Fruit fly (Drosophila melanogaster) whole organism, pupa: ENCODE results near the gene Faa.
A peak's percentile ranks its signal among the peaks of the same experiment; 100 is the strongest.

Source experiments
- CG10348 ChIP-seq: fragments of 200-800 bp; sonication (Bioruptor generic); IDR thresholded peaks from 2 replicates; pipeline ENCODE4 v1.3.6; 2022; ENCODE audit warnings: missing biosample characterization, missing genetic modification characterization
- CG12605 ChIP-seq: fragments of 200-800 bp; sonication (Bioruptor generic); IDR thresholded peaks from 2 replicates; pipeline ENCODE4 v1.3.6; 2022; ENCODE audit warnings: missing biosample characterization, missing genetic modification characterization
- CG13204 ChIP-seq: fragments of 200-800 bp; sonication (Bioruptor generic); optimal IDR thresholded peaks from 2 replicates; lab custom pipeline; 2018; ENCODE audit warnings: missing biosample characterization, mild to moderate bottlenecking, missing genetic modification characterization, moderate library complexity
- CG14655 ChIP-seq: fragments of 200-800 bp; sonication (Bioruptor generic); optimal IDR thresholded peaks from 3 replicates; lab custom pipeline; 2017; ENCODE audit warnings: mild to moderate bottlenecking, missing biosample characterization, missing genetic modification reagents, missing genetic modification characterization
- CG15710 ChIP-seq: fragments of 200-800 bp; sonication (Bioruptor generic); optimal IDR thresholded peaks from 2 replicates; lab custom pipeline; 2018; ENCODE audit warnings: missing biosample characterization, mild to moderate bottlenecking, missing genetic modification characterization, moderate library complexity
- CG17806 ChIP-seq: fragments of 200-800 bp; sonication (Bioruptor generic); optimal IDR thresholded peaks from 2 replicates; lab custom pipeline; 2018; ENCODE audit warnings: missing biosample characterization, mild to moderate bottlenecking, missing genetic modification characterization, moderate library complexity
- CG32121 ChIP-seq: fragments of 200-800 bp; sonication (Bioruptor generic); IDR thresholded peaks from 2 replicates; pipeline ENCODE4 v1.3.6; 2022; ENCODE audit warnings: missing biosample characterization, missing genetic modification characterization
- CG34367 ChIP-seq: fragments of 200-800 bp; sonication (Bioruptor generic); optimal IDR thresholded peaks from 2 replicates; lab custom pipeline; 2018; ENCODE audit warnings: missing biosample characterization, mild to moderate bottlenecking, missing genetic modification characterization
- CG4496 ChIP-seq: fragments of 200-800 bp; sonication (Bioruptor generic); IDR thresholded peaks from 3 replicates; pipeline ENCODE4 v1.3.6; 2022; ENCODE audit warnings: missing biosample characterization, missing genetic modification characterization
- CG8159 ChIP-seq: fragments of 200-800 bp; sonication (Bioruptor generic); optimal IDR thresholded peaks from 3 replicates; lab custom pipeline; 2018; ENCODE audit warnings: missing biosample characterization, mild to moderate bottlenecking, missing genetic modification characterization, moderate library complexity
- CG8301 ChIP-seq: fragments of 200-800 bp; sonication (Bioruptor generic); optimal IDR thresholded peaks from 2 replicates; lab custom pipeline; 2018; ENCODE audit warnings: missing biosample characterization, mild to moderate bottlenecking, missing genetic modification characterization
- CG9948 ChIP-seq: fragments of 200-800 bp; sonication (Bioruptor generic); optimal IDR thresholded peaks from 2 replicates; lab custom pipeline; 2018; ENCODE audit warnings: missing biosample characterization, mild to moderate bottlenecking, missing genetic modification characterization, moderate library complexity
- D1 ChIP-seq: fragments of 200-800 bp; sonication (Bioruptor generic); optimal IDR thresholded peaks from 2 replicates; lab custom pipeline; 2018; ENCODE audit warnings: missing biosample characterization, mild to moderate bottlenecking, missing genetic modification characterization, moderate library complexity
- EcR ChIP-seq: fragments of 200-800 bp; sonication (Bioruptor generic); optimal IDR thresholded peaks from 3 replicates; lab custom pipeline; 2019; ENCODE audit warnings: missing biosample characterization, missing genetic modification characterization, mild to moderate bottlenecking, moderate library complexity, missing genetic modification reagents
- Ets98B ChIP-seq: fragments of 200-800 bp; sonication (Bioruptor generic); IDR thresholded peaks from 2 replicates; pipeline ENCODE4 v1.3.6; 2022; ENCODE audit warnings: missing biosample characterization, missing genetic modification characterization
- Pif1A ChIP-seq: fragments of 200-800 bp; sonication (Bioruptor generic); optimal IDR thresholded peaks from 3 replicates; lab custom pipeline; 2016; ENCODE audit warnings: missing biosample characterization, missing genetic modification characterization
- Pif1B ChIP-seq: fragments of 200-800 bp; sonication (Bioruptor generic); optimal IDR thresholded peaks from 3 replicates; lab custom pipeline; 2016; ENCODE audit warnings: missing biosample characterization, missing genetic modification characterization
- Snoo ChIP-seq: fragments of 200-800 bp; sonication (Bioruptor generic); optimal IDR thresholded peaks from 3 replicates; lab custom pipeline; 2017; ENCODE audit warnings: missing biosample characterization, mild to moderate bottlenecking, missing genetic modification characterization, inconsistent platforms
- fd96Ca ChIP-seq: fragments of 200-800 bp; sonication (Bioruptor generic); IDR thresholded peaks from 3 replicates; pipeline ENCODE4 v1.3.6; 2022; ENCODE audit warnings: missing biosample characterization, missing genetic modification characterization
- gl ChIP-seq: fragments of 200-800 bp; sonication (Bioruptor generic); optimal IDR thresholded peaks from 2 replicates; lab custom pipeline; 2018; ENCODE audit warnings: missing biosample characterization, mild to moderate bottlenecking, missing genetic modification characterization
- rn ChIP-seq: fragments of 200-800 bp; sonication (Bioruptor generic); IDR thresholded peaks from 2 replicates; pipeline ENCODE4 v1.3.6; 2022; ENCODE audit warnings: missing biosample characterization, missing genetic modification characterization

The Faa gene

dm6 chr3L:4070996-4071379 lies 2.8 kb downstream of the Faa start:
- TF ChIP-seq Snoo (tag; lab: Kevin White, UChicago) (no peak), gl (tag; lab: Kevin White, UChicago) (peak; percentile 91), CG9948 (tag; lab: Kevin White, UChicago) (peak; percentile 91), CG4496 (GFP tag; lab: Robert Waterston, UW) (peak; percentile 97), CG8301 (peak; percentile 89), Ets98B (peak; percentile 94), rn (peak; percentile 92), CG12605 (GFP tag; lab: Robert Waterston, UW) (peak; percentile 92), CG8159 (tag; lab: Kevin White, UChicago) (peak; percentile 91), CG10348 (peak; percentile 77), Pif1B (GFP tag; lab: Kevin White, UChicago) (peak; percentile 77), CG15710 (tag; lab: Kevin White, UChicago) (peak; percentile 84), CG17806 (tag; lab: Kevin White, UChicago) (peak; percentile 97), EcR (GFP tag; lab: Kevin White, UChicago) (no peak), CG34367 (tag; lab: Kevin White, UChicago) (peak; percentile 94), CG32121 (peak; percentile 85), CG13204 (GFP tag; lab: Kevin White, UChicago) (no peak), D1 (tag; lab: Kevin White, UChicago) (peak; percentile 34), fd96Ca (GFP tag; lab: Robert Waterston, UW) (peak; percentile 92), CG14655 (GFP tag; lab: Kevin White, UChicago) (peak; percentile 83), Pif1A (GFP tag; lab: Kevin White, UChicago) (peak; percentile 70)

dm6 chr3L:4070221-4070995 lies 3.3 kb downstream of the Faa start:
- TF ChIP-seq fd96Ca (GFP tag; lab: Robert Waterston, UW) (peak; percentile 99), Snoo (tag; lab: Kevin White, UChicago) (peak; percentile 91), CG10348 (peak; percentile 95), CG17806 (tag; lab: Kevin White, UChicago) (peak; percentile 98), Pif1B (GFP tag; lab: Kevin White, UChicago) (peak; percentile 95), gl (tag; lab: Kevin White, UChicago) (peak; percentile 94), CG14655 (GFP tag; lab: Kevin White, UChicago) (peak; percentile 98), CG34367 (tag; lab: Kevin White, UChicago) (peak; percentile 97), CG13204 (GFP tag; lab: Kevin White, UChicago) (peak; percentile 96), CG8301 (peak; percentile 99), D1 (tag; lab: Kevin White, UChicago) (peak; percentile 70), rn (peak; percentile 96), CG8159 (tag; lab: Kevin White, UChicago) (peak; percentile 96), CG12605 (GFP tag; lab: Robert Waterston, UW) (peak; percentile 98), EcR (GFP tag; lab: Kevin White, UChicago) (peak; percentile 54), CG4496 (GFP tag; lab: Robert Waterston, UW) (peak; percentile 99), Ets98B (peak; percentile 99), Pif1A (GFP tag; lab: Kevin White, UChicago) (peak; percentile 97), CG15710 (tag; lab: Kevin White, UChicago) (peak; percentile 98), CG9948 (tag; lab: Kevin White, UChicago) (peak; percentile 98), CG32121 (peak; percentile 99)
- TF ChIP-seq, all 21 proteins: peak for 21

dm6 chr3L:4069069-4069468 lies 4.7 kb downstream of the Faa start, which contains the start of gene CG32259:
Gene CG32259, plus strand, starts transcription at chr3L:4069369.
- TF ChIP-seq CG8159 (tag; lab: Kevin White, UChicago) (no peak), CG17806 (tag; lab: Kevin White, UChicago) (no peak)

- peak; percentile 42 for TF ChIP-seq Ets98B
- no peak for TF ChIP-seq CG9948 (tag; lab: Kevin White, UChicago)
- TF ChIP-seq CG32121 = peak; percentile 64
- TF ChIP-seq CG4496 (GFP tag; lab: Robert Waterston, UW) = peak; percentile 43; the same call in 1 of the 3 replicates
- no peak for TF ChIP-seq CG8301
- peak; percentile 62 for TF ChIP-seq CG12605 (GFP tag; lab: Robert Waterston, UW)
- no peak for TF ChIP-seq CG14655 (GFP tag; lab: Kevin White, UChicago)
- peak; percentile 56; the same call in 2 of the 3 replicates for TF ChIP-seq fd96Ca (GFP tag; lab: Robert Waterston, UW)
- TF ChIP-seq CG8159 (tag; lab: Kevin White, UChicago) = no peak
- TF ChIP-seq CG13204 (GFP tag; lab: Kevin White, UChicago) = no peak
- TF ChIP-seq, all 21 proteins: peak for 5
These were observed 5.4 kb downstream of the Faa start for dm6 chr3L:4068368-4068767.

dm6 chr3L:4061921-4062474 lies 11.8 kb downstream of the Faa start, which contains the start of gene dib:
Gene dib, plus strand, starts transcription at chr3L:4062292.
- no peak for TF ChIP-seq CG4496 (GFP tag; lab: Robert Waterston, UW)
- no peak for TF ChIP-seq CG8301
- no peak for TF ChIP-seq CG10348
- no peak for TF ChIP-seq CG34367 (tag; lab: Kevin White, UChicago)
- TF ChIP-seq gl (tag; lab: Kevin White, UChicago) = no peak
- no peak for TF ChIP-seq fd96Ca (GFP tag; lab: Robert Waterston, UW)
- no peak for TF ChIP-seq CG15710 (tag; lab: Kevin White, UChicago)
- TF ChIP-seq D1 (tag; lab: Kevin White, UChicago) = no peak
- TF ChIP-seq CG14655 (GFP tag; lab: Kevin White, UChicago) = no peak
- TF ChIP-seq CG13204 (GFP tag; lab: Kevin White, UChicago) = no peak
- no peak for TF ChIP-seq EcR (GFP tag; lab: Kevin White, UChicago)
- TF ChIP-seq CG9948 (tag; lab: Kevin White, UChicago) = no peak
- TF ChIP-seq CG8159 (tag; lab: Kevin White, UChicago) = no peak
- TF ChIP-seq CG17806 (tag; lab: Kevin White, UChicago) = no peak
- TF ChIP-seq CG12605 (GFP tag; lab: Robert Waterston, UW) = no peak
- TF ChIP-seq Pif1A (GFP tag; lab: Kevin White, UChicago) = no peak
- no peak for TF ChIP-seq Snoo (tag; lab: Kevin White, UChicago)
- TF ChIP-seq Ets98B = no peak
